Worm (Caenorhabditis elegans): Measurements from ENCODE around the gene srt-37.
"Not testable (repeated sequence)": the region's sequence is repeated elsewhere in the genome, so short reads cannot be mapped to it uniquely, and the experiment has no call there.

ce11 chrV:4290093-4290492 is 8.5 kb upstream of the srt-37 start, which contains the start of gene srh-193:
- not testable (repeated sequence) for TF ChIP-seq tab-1 (GFP tag; IDR thresholded peaks at IDR 0.05); ref-1 (GFP tag; conservative IDR thresholded peaks at IDR 0.05); klf-2 (GFP tag; conservative IDR thresholded peaks at IDR 0.05); flt-1 (GFP tag; IDR thresholded peaks at IDR 0.05); cog-1 (tag; optimal IDR thresholded peaks at IDR 0.05); ztf-23 (GFP tag; IDR thresholded peaks at IDR 0.05); T22C8.4 (GFP tag; IDR thresholded peaks at IDR 0.05)
